Fruit fly (Drosophila melanogaster): ENCODE data around the gene ebd1.

DNA sequence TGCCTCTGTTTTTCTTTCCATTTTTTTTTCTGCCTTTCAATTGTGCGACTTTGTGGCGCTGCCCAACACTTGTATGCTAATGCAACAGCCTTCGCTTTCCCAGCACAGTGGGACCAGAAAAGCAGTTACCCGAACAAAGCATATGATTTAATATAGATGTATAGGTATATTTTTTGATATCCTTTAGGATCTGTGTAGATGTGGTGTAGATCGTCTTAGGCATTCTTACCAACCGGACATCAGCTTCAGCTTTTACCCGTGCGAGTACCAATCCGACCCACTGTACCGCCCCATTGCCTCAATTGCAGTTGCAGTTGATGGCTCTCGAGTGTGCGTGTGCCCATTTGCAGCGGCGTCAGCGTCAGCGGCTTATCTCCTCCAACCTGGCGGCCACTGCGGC, 48.9 kb downstream of the ebd1 start:
- TF ChIP-seq CG34367 (tag; optimal IDR thresholded peaks at IDR 0.05) = peak; percentile 68
- peak; percentile 99 for TF ChIP-seq fd96Ca (GFP tag; IDR thresholded peaks at IDR 0.05)
- peak; percentile 7 for TF ChIP-seq D1 (tag; optimal IDR thresholded peaks at IDR 0.05)
- TF ChIP-seq CG13204 (GFP tag; optimal IDR thresholded peaks at IDR 0.05) = peak; percentile 37
- peak; percentile 98 for TF ChIP-seq CG4496 (GFP tag; IDR thresholded peaks at IDR 0.05)
- peak; percentile 69 for TF ChIP-seq CG8159 (tag; optimal IDR thresholded peaks at IDR 0.05)
- peak; percentile 50 for TF ChIP-seq gl (tag; optimal IDR thresholded peaks at IDR 0.05)
- TF ChIP-seq CG12605 (GFP tag; IDR thresholded peaks at IDR 0.05) = peak; percentile 93
- peak; percentile 93 for TF ChIP-seq rn (GFP tag; IDR thresholded peaks at IDR 0.05)
- TF ChIP-seq CG8301 (tag; optimal IDR thresholded peaks at IDR 0.05) = peak; percentile 96
- TF ChIP-seq Pif1B (GFP tag; optimal IDR thresholded peaks at IDR 0.05) = peak; percentile 82
- no peak for TF ChIP-seq EcR (GFP tag; optimal IDR thresholded peaks at IDR 0.05)

Data from whole organism, pupa.